Worm (Caenorhabditis elegans) whole organism, L3 larva: Measurements from ENCODE around the gene F17H10.2.

Experiments
- ama-1 ChIP-seq: fragments of 150-350 bp; optimal IDR thresholded peaks from 2 replicates; lab custom pipeline; 2018
- ceh-82 ChIP-seq: fragments of 150-350 bp; optimal IDR thresholded peaks from 2 replicates; lab custom pipeline; 2014; ENCODE audit warnings: missing biosample characterization, missing genetic modification characterization
- egl-27 ChIP-seq: sonication (generic microtip); optimal IDR thresholded peaks from 4 replicates; lab custom pipeline; 2017; ENCODE audit warnings: missing biosample characterization, missing genetic modification reagents, missing genetic modification characterization
- elt-3 ChIP-seq, 3 experiments: fragments of 150-350 bp in 1 of 3; sonication (generic microtip) in 2 of 3; optimal IDR thresholded peaks; 2 replicates in 2 of 3; 4 replicates in 1 of 3; lab custom pipeline; 2014 to 2017; ENCODE audit warnings: missing biosample characterization in 3 of 3, missing genetic modification characterization in 3 of 3
- fkh-10 ChIP-seq: sonication (generic microtip); optimal IDR thresholded peaks from 2 replicates; lab custom pipeline; 2017; ENCODE audit warnings: missing biosample characterization, missing genetic modification reagents, missing genetic modification characterization
- fos-1 ChIP-seq: fragments of 150-350 bp; optimal IDR thresholded peaks from 2 replicates; lab custom pipeline; 2014; ENCODE audit warnings: missing biosample characterization, missing genetic modification characterization
- nhr-11 ChIP-seq: fragments of 150-350 bp; optimal IDR thresholded peaks from 2 replicates; lab custom pipeline; 2014; ENCODE audit warnings: missing biosample characterization, missing genetic modification characterization
- nhr-77 ChIP-seq: fragments of 150-350 bp; optimal IDR thresholded peaks from 2 replicates; lab custom pipeline; 2014; ENCODE audit warnings: missing biosample characterization, missing genetic modification characterization
- pqm-1 ChIP-seq: fragments of 150-350 bp; optimal IDR thresholded peaks from 2 replicates; lab custom pipeline; 2017; ENCODE audit warnings: missing biosample characterization, missing genetic modification characterization, inconsistent platforms
- unc-62 ChIP-seq: fragments of 150-350 bp; sonication (generic microtip); optimal IDR thresholded peaks from 4 replicates; lab custom pipeline; 2014; ENCODE audit warnings: missing biosample characterization, missing genetic modification reagents, missing genetic modification characterization

- TF ChIP-seq pqm-1 (no peak), nhr-77 (tag; lab: Kevin White, UChicago) (no peak), nhr-11 (no peak), fkh-10 (GFP tag; lab: Kevin White, UChicago) (no peak), unc-62 (no peak), egl-27 (tag; lab: Kevin White, UChicago) (no peak), fos-1 (tag; lab: Kevin White, UChicago) (no peak), elt-3 (tag; optimal IDR thresholded peaks at IDR 0.05; lab: Kevin White, UChicago) (no peak), ceh-82 (tag; lab: Kevin White, UChicago) (no peak), ama-1 (lab: Kevin White, UChicago) (no peak)
Observed at ce11 chrX:13147105-13147504, 33.5 kb downstream of the F17H10.2 start.
